Worm (Caenorhabditis elegans) whole organism, L1 larva: ENCODE measurements around the gene F59A1.16.

Experiments used
- fkh-4 ChIP-seq: sonication (generic microtip); optimal IDR thresholded peaks from 2 replicates; lab custom pipeline; 2016; ENCODE audit warnings: missing compliant biosample characterization, missing genetic modification characterization, borderline replicate concordance
- hlh-17 ChIP-seq: fragments of 200-800 bp; sonication (Bioruptor generic); optimal IDR thresholded peaks from 2 replicates; lab custom pipeline; 2018; ENCODE audit warnings: missing genetic modification characterization, mild to moderate bottlenecking, missing compliant biosample characterization, moderate library complexity, borderline replicate concordance
- nhr-76 ChIP-seq: sonication (generic microtip); optimal IDR thresholded peaks from 2 replicates; lab custom pipeline; 2017; ENCODE audit warnings: missing biosample characterization, missing genetic modification characterization
- nhr-77 ChIP-seq: fragments of 150-350 bp; optimal IDR thresholded peaks from 2 replicates; lab custom pipeline; 2014; ENCODE audit warnings: missing biosample characterization, missing genetic modification characterization

DNA sequence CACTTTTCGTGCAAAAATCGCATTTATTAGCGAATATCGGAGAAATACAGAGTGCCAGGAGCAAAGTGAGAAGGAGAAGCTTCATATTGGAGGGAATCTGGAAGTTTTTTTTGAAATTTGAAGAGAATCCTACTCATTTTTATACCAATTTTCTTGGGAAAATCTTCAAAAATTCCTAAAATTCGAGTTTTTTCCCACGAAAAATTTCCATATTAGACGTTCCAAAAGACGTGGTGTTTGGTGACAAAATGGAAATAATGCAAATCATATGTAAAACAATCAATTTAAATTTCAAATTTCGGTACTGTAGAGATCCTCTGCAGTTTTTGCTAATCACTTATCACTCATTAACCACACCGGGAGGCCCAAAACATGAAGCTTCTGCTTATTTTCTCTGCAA lies at the start of gene F59A1.16, which contains the start of gene F59A1.6:
- TF ChIP-seq hlh-17 (GFP tag; lab: Kevin White, UChicago) (no peak), fkh-4 (tag; lab: Kevin White, UChicago) (no peak), nhr-77 (tag; lab: Kevin White, UChicago) (no peak), nhr-76 (tag; lab: Kevin White, UChicago) (no peak)
